Worm (Caenorhabditis elegans): ENCODE data around the gene Y38F1A.1.

Gene Y38F1A.1

DNA sequence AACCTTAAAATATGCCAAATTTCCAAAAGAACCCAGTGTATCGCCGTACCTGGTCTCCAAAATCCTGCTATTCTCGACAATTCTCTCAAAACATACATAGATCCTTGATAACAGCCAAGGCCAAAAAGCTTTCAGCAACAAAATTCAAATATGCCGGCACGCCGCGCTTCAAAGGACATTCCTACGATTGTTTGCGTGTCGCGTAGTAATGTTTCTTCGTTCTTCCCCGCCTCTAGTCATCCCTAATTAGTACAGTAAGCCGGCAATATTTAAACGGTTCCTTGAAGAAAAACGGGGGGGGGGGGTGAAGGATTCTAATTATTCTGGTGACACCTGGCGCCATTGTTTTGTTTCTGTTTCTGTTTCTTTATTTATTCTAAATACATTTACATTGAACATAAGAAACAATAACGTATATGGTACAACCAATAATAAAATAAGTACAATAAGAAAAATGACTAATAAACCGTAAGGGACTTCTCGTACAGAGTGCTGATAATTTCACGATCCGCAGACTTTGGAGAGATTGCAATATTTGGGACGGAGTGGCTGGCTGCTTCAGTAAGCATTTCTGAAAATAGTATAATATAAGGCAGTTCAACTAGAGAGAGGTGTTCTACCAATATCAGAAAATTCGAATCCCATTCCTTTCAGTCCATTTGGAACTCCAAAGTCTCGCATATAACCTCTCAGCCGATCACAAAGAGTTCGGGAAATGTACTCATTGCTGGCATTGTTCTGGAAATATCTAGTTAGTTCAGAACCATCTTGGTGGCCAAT is 39.6 kb upstream of the Y38F1A.1 start (continued):
- TF ChIP-seq tbx-9 (tag; optimal IDR thresholded peaks at IDR 0.05; ENCODE audit: borderline replicate concordance) (no peak), F57C9.4 (tag; optimal IDR thresholded peaks at IDR 0.05) (no peak), lir-1 (GFP tag; conservative IDR thresholded peaks at IDR 0.05) (no peak), ceh-58 (GFP tag; IDR thresholded peaks at IDR 0.05) (no peak), ceh-100 (GFP tag; IDR thresholded peaks at IDR 0.05) (no peak), B0336.3 (GFP tag; IDR thresholded peaks at IDR 0.05) (peak; percentile 75), K12H6.12 (tag; optimal IDR thresholded peaks at IDR 0.05) (no peak), atf-7 (tag; optimal IDR thresholded peaks at IDR 0.05) (peak; percentile 60), Y53G8AR.9 (GFP tag; conservative IDR thresholded peaks at IDR 0.05) (no peak; the same call in none of the 2 replicates), egrh-3 (GFP tag; IDR thresholded peaks at IDR 0.05) (no peak), nhr-27 (tag; optimal IDR thresholded peaks at IDR 0.05) (no peak), snpc-4 (GFP tag; optimal IDR thresholded peaks at IDR 0.05) (no peak), snpc-4 (tag; optimal IDR thresholded peaks at IDR 0.05) (peak in 1 of 4 experiments; percentile 43), rpc-1 (optimal IDR thresholded peaks at IDR 0.05) (no peak), rpc-1 (tag; optimal IDR thresholded peaks at IDR 0.05) (no peak), akir-1 (GFP tag; optimal IDR thresholded peaks at IDR 0.05) (no peak), nhr-120 (GFP tag; IDR thresholded peaks at IDR 0.05) (no peak), gei-17 (GFP tag; optimal IDR thresholded peaks at IDR 0.05) (peak; percentile 47), tlf-1 (GFP tag; optimal IDR thresholded peaks at IDR 0.05) (peak; percentile 83), sdz-38 (tag; optimal IDR thresholded peaks at IDR 0.05) (no peak), madf-10 (tag; optimal IDR thresholded peaks at IDR 0.05) (peak; percentile 73), ztf-26 (tag; optimal IDR thresholded peaks at IDR 0.05) (peak; percentile 77), ceh-27 (GFP tag; optimal IDR thresholded peaks at IDR 0.05) (no peak), K11D2.4 (GFP tag; IDR thresholded peaks at IDR 0.05) (peak; percentile 49; the same call in 1 of the 2 replicates), let-607 (tag; optimal IDR thresholded peaks at IDR 0.05) (peak; percentile 3 to 20), F57A8.1 (GFP tag; optimal IDR thresholded peaks at IDR 0.05) (no peak), C17E4.6 (GFP tag; IDR thresholded peaks at IDR 0.05) (no peak), B0035.1 (tag; optimal IDR thresholded peaks at IDR 0.05) (peak; percentile 49), pbrm-1 (GFP tag; IDR thresholded peaks at IDR 0.05) (peak; percentile 54; the same call in 1 of the 2 replicates), T26A5.8 (tag; optimal IDR thresholded peaks at IDR 0.05) (no peak), F49E8.2 (tag; optimal IDR thresholded peaks at IDR 0.05; ENCODE audit: insufficient read depth) (no peak), F10E7.11 (tag; optimal IDR thresholded peaks at IDR 0.05) (no peak), madf-3 (GFP tag; IDR thresholded peaks at IDR 0.05) (0 out of 2 replicates have a peak, but pooled peaks have one; percentile 62), hlh-12 (tag; optimal IDR thresholded peaks at IDR 0.05) (no peak), dpl-1 (GFP tag; optimal IDR thresholded peaks at IDR 0.05) (no peak), bed-2 (GFP tag; IDR thresholded peaks at IDR 0.05) (no peak), aptf-3 (GFP tag; IDR thresholded peaks at IDR 0.05) (no peak), F55B11.4 (tag; optimal IDR thresholded peaks at IDR 0.05; ENCODE audit: borderline replicate concordance, insufficient read depth) (no peak), attf-5 (GFP tag; optimal IDR thresholded peaks at IDR 0.05) (peak; percentile 13), nhr-179 (tag; optimal IDR thresholded peaks at IDR 0.05) (no peak), lsy-27 (tag; optimal IDR thresholded peaks at IDR 0.05; ENCODE audit: borderline replicate concordance, insufficient read depth) (no peak), T07F8.4 (tag; optimal IDR thresholded peaks at IDR 0.05) (no peak), lin-35 (GFP tag; optimal IDR thresholded peaks at IDR 0.05) (no peak), hlh-26 (GFP tag; conservative IDR thresholded peaks at IDR 0.05) (no peak), sptf-2 (GFP tag; optimal IDR thresholded peaks at IDR 0.05) (no peak), pha-4 (tag; optimal IDR thresholded peaks at IDR 0.05) (no peak), mxl-1 (tag; optimal IDR thresholded peaks at IDR 0.05) (no peak), let-526 (GFP tag; IDR thresholded peaks at IDR 0.05) (no peak)

All from whole organism, young adult.